Worm (Caenorhabditis elegans) whole organism, L4 larva: Measurements from ENCODE around the gene F32D8.4.

ENCODE experiments used
- F26F4.8 ChIP-seq: fragments of 200-800 bp; sonication (Bioruptor generic); conservative IDR thresholded peaks from 2 replicates; pipeline ENCODE4 v1.3.6; 2022; ENCODE audit warnings: missing genetic modification characterization, missing compliant biosample characterization
- F44E2.7 ChIP-seq: fragments of 200-800 bp; sonication (Bioruptor generic); IDR thresholded peaks from 2 replicates; pipeline ENCODE4 v2.1.2; 2022; ENCODE audit warnings: missing genetic modification characterization, missing compliant biosample characterization
- F49E8.2 ChIP-seq: sonication (generic microtip); optimal IDR thresholded peaks from 2 replicates; lab custom pipeline; 2016; ENCODE audit warnings: missing compliant biosample characterization, mild to moderate bottlenecking, missing genetic modification characterization, borderline replicate concordance
- R02D3.7 ChIP-seq: fragments of 150-350 bp; sonication (generic microtip); optimal IDR thresholded peaks from 3 replicates; lab custom pipeline; 2014; ENCODE audit warnings: missing biosample characterization, missing genetic modification characterization
- T20F7.1 ChIP-seq: fragments of 200-800 bp; sonication (Bioruptor generic); optimal IDR thresholded peaks from 2 replicates; lab custom pipeline; 2018; ENCODE audit warnings: mild to moderate bottlenecking, missing genetic modification characterization, missing compliant biosample characterization
- T26A8.4 ChIP-seq: fragments of 200-800 bp; sonication (Bioruptor generic); IDR thresholded peaks from 2 replicates; pipeline ENCODE4 v1.3.6; 2022; ENCODE audit warnings: missing genetic modification characterization, missing compliant biosample characterization
- Y105C5A.15 ChIP-seq: fragments of 200-800 bp; sonication (Bioruptor generic); IDR thresholded peaks from 2 replicates; pipeline ENCODE4 v1.3.6; 2022; ENCODE audit warnings: missing genetic modification characterization, missing compliant biosample characterization
- Y48G9A.11 ChIP-seq: fragments of 200-800 bp; sonication (Bioruptor generic); IDR thresholded peaks from 2 replicates; pipeline ENCODE4 v1.3.6; 2022; ENCODE audit warnings: missing genetic modification reagents, missing genetic modification characterization, missing compliant biosample characterization
- Y5F2A.4 ChIP-seq: fragments of 200-800 bp; sonication (Bioruptor generic); optimal IDR thresholded peaks from 2 replicates; lab custom pipeline; 2018; ENCODE audit warnings: mild to moderate bottlenecking, missing genetic modification characterization, missing compliant biosample characterization
- aha-1 ChIP-seq: fragments of 150-350 bp; peaks from one replicate; lab custom pipeline; 2014; ENCODE audit warnings: missing biosample characterization, missing genetic modification characterization
- ama-1 ChIP-seq: fragments of 150-350 bp; optimal IDR thresholded peaks from 2 replicates; lab custom pipeline; 2014; ENCODE audit warnings: inconsistent platforms, mixed read lengths
- ceh-32 ChIP-seq: sonication (generic microtip); optimal IDR thresholded peaks from 2 replicates; lab custom pipeline; 2016; ENCODE audit warnings: mild to moderate bottlenecking, missing genetic modification characterization, missing compliant biosample characterization; ENCODE audit not compliant: poor library complexity
- daf-16 ChIP-seq, 3 experiments: sonication (generic microtip); optimal IDR thresholded peaks; 2 replicates each; lab custom pipeline; 2016 to 2017; ENCODE audit warnings: missing genetic modification characterization in 3 of 3, missing genetic modification reagents in 3 of 3, mild to moderate bottlenecking in 2 of 3, missing compliant biosample characterization in 2 of 3, missing biosample characterization in 1 of 3, moderate library complexity in 1 of 3
- daf-8 ChIP-seq: fragments of 200-800 bp; sonication (Bioruptor generic); IDR thresholded peaks from 2 replicates; pipeline ENCODE4 v1.3.6; 2022; ENCODE audit warnings: missing genetic modification characterization, missing compliant biosample characterization
- dmd-6 ChIP-seq: fragments of 200-800 bp; sonication (Bioruptor generic); IDR thresholded peaks from 2 replicates; pipeline ENCODE4 v1.3.6; 2022; ENCODE audit warnings: missing genetic modification reagents, missing genetic modification characterization, missing compliant biosample characterization
- dpl-1 ChIP-seq: fragments of 150-350 bp; optimal IDR thresholded peaks from 2 replicates; lab custom pipeline; 2014; ENCODE audit warnings: missing biosample characterization, missing genetic modification reagents, missing genetic modification characterization
- duxl-1 ChIP-seq: sonication (generic microtip); optimal IDR thresholded peaks from 2 replicates; lab custom pipeline; 2016; ENCODE audit warnings: mild to moderate bottlenecking, missing genetic modification characterization, moderate library complexity, missing compliant biosample characterization; ENCODE audit not compliant: poor library complexity
- fos-1 ChIP-seq: fragments of 150-350 bp; optimal IDR thresholded peaks from 2 replicates; lab custom pipeline; 2014; ENCODE audit warnings: missing biosample characterization, missing genetic modification characterization
- gei-8 ChIP-seq: fragments of 200-800 bp; sonication (Bioruptor generic); optimal IDR thresholded peaks from 2 replicates; lab custom pipeline; 2018; ENCODE audit warnings: mild to moderate bottlenecking, missing genetic modification characterization, missing compliant biosample characterization
- hlh-11 ChIP-seq: fragments of 200-800 bp; sonication (Bioruptor generic); optimal IDR thresholded peaks from 2 replicates; lab custom pipeline; 2018; ENCODE audit warnings: mild to moderate bottlenecking, missing genetic modification characterization, missing compliant biosample characterization
- hlh-30 ChIP-seq: sonication (generic microtip); optimal IDR thresholded peaks from 2 replicates; lab custom pipeline; 2017; ENCODE audit warnings: antibody characterized with exemption, mild to moderate bottlenecking, missing genetic modification characterization, missing compliant biosample characterization; ENCODE audit not compliant: insufficient read depth
- hmg-1.1 ChIP-seq: fragments of 200-800 bp; sonication (Bioruptor generic); IDR thresholded peaks from 2 replicates; pipeline ENCODE4 v1.3.6; 2022; ENCODE audit warnings: missing genetic modification reagents, missing genetic modification characterization, missing compliant biosample characterization
- jun-1 ChIP-seq: fragments of 150-350 bp; optimal IDR thresholded peaks from 2 replicates; lab custom pipeline; 2014; ENCODE audit warnings: missing biosample characterization, missing genetic modification reagents, missing genetic modification characterization
- lin-15B ChIP-seq: fragments of 150-350 bp; sonication (generic microtip); optimal IDR thresholded peaks from 3 replicates; lab custom pipeline; 2014; ENCODE audit warnings: missing biosample characterization, missing genetic modification characterization
- lin-38 ChIP-seq: fragments of 200-800 bp; sonication (Bioruptor generic); IDR thresholded peaks from 2 replicates; pipeline ENCODE4 v1.3.6; 2022; ENCODE audit warnings: missing genetic modification reagents, missing genetic modification characterization, missing compliant biosample characterization
- lsy-2 ChIP-seq, 2 experiments: fragments of 150-350 bp in 1 of 2; sonication (generic microtip) in 1 of 2; optimal IDR thresholded peaks; 2 replicates each; lab custom pipeline; 2014 to 2017; ENCODE audit warnings: missing biosample characterization in 2 of 2, missing genetic modification characterization in 2 of 2
- nhr-111 ChIP-seq: fragments of 200-800 bp; sonication (Bioruptor generic); optimal IDR thresholded peaks from 2 replicates; lab custom pipeline; 2018; ENCODE audit warnings: mild to moderate bottlenecking, missing genetic modification characterization, missing compliant biosample characterization
- nhr-237 ChIP-seq: sonication (generic microtip); optimal IDR thresholded peaks from 2 replicates; lab custom pipeline; 2017; ENCODE audit warnings: missing biosample characterization, missing genetic modification characterization
- nhr-25 ChIP-seq: sonication (generic microtip); optimal IDR thresholded peaks from 2 replicates; lab custom pipeline; 2017; ENCODE audit warnings: missing genetic modification characterization, mild to moderate bottlenecking, missing compliant biosample characterization, antibody characterized with exemption, moderate library complexity, borderline replicate concordance; ENCODE audit not compliant: insufficient read depth
- nhr-42 ChIP-seq: fragments of 200-800 bp; sonication (Bioruptor generic); IDR thresholded peaks from 2 replicates; pipeline ENCODE4 v1.3.6; 2022; ENCODE audit warnings: missing genetic modification characterization, missing compliant biosample characterization
- nhr-48 ChIP-seq: sonication (generic microtip); optimal IDR thresholded peaks from 2 replicates; lab custom pipeline; 2016; ENCODE audit warnings: mild to moderate bottlenecking, missing genetic modification characterization, missing compliant biosample characterization
- php-3 ChIP-seq: fragments of 200-800 bp; sonication (Bioruptor generic); IDR thresholded peaks from 2 replicates; pipeline ENCODE4 v1.3.6; 2022; ENCODE audit warnings: missing genetic modification reagents, missing genetic modification characterization, missing compliant biosample characterization
- pqm-1 ChIP-seq: sonication (generic microtip); optimal IDR thresholded peaks from 2 replicates; lab custom pipeline; 2017; ENCODE audit warnings: missing biosample characterization, missing genetic modification characterization
- set-16 ChIP-seq: fragments of 200-800 bp; sonication (Bioruptor generic); IDR thresholded peaks from 2 replicates; pipeline ENCODE4 v1.3.6; 2022; ENCODE audit warnings: missing genetic modification reagents, missing genetic modification characterization, missing compliant biosample characterization
- skn-1 ChIP-seq: fragments of 150-350 bp; optimal IDR thresholded peaks from 2 replicates; lab custom pipeline; 2014; ENCODE audit warnings: missing biosample characterization, missing genetic modification characterization
- tra-1 ChIP-seq: fragments of 200-800 bp; sonication (Bioruptor generic); IDR thresholded peaks from 2 replicates; pipeline ENCODE4 v1.3.6; 2022; ENCODE audit warnings: missing genetic modification reagents, missing genetic modification characterization, missing compliant biosample characterization
- unc-39 ChIP-seq: sonication (generic microtip); optimal IDR thresholded peaks from 2 replicates; lab custom pipeline; 2017; ENCODE audit warnings: missing biosample characterization, missing genetic modification characterization
- vab-7 ChIP-seq: fragments of 200-800 bp; sonication (Bioruptor generic); IDR thresholded peaks from 2 replicates; pipeline ENCODE4 v1.3.6; 2022; ENCODE audit warnings: missing genetic modification reagents, missing genetic modification characterization, missing compliant biosample characterization
- zag-1 ChIP-seq: fragments of 150-350 bp; optimal IDR thresholded peaks from 2 replicates; lab custom pipeline; 2014; ENCODE audit warnings: missing biosample characterization, missing genetic modification characterization
- zfp-2 ChIP-seq: sonication (generic microtip); optimal IDR thresholded peaks from 2 replicates; lab custom pipeline; 2016; ENCODE audit warnings: mild to moderate bottlenecking, missing genetic modification characterization, missing compliant biosample characterization
- zip-2 ChIP-seq: fragments of 150-350 bp; optimal IDR thresholded peaks from 2 replicates; lab custom pipeline; 2014; ENCODE audit warnings: missing biosample characterization, missing genetic modification characterization

Gene F32D8.4

ce11 chrV:10897172-10897571, 3.8 kb upstream of the F32D8.4 start (continued):
- TF ChIP-seq nhr-25 (tag; lab: Kevin White, UChicago) (peak; percentile 98), zag-1 (tag; lab: Kevin White, UChicago) (peak; percentile 84), vab-7 (GFP tag; lab: Robert Waterston, UW) (peak; percentile 88), nhr-111 (no peak), lsy-2 (tag; optimal IDR thresholded peaks at IDR 0.05; lab: Kevin White, UChicago) (peak; percentile 93 to 98), nhr-237 (tag; lab: Kevin White, UChicago) (peak; percentile 80), php-3 (peak; percentile 95), gei-8 (GFP tag; lab: Kevin White, UChicago) (peak; percentile 49), dmd-6 (GFP tag; lab: Robert Waterston, UW) (peak; percentile 99), fos-1 (peak; percentile 11), F26F4.8 (GFP tag; lab: Robert Waterston, UW) (no peak), duxl-1 (tag; lab: Kevin White, UChicago) (peak; percentile 96)

- TF ChIP-seq ceh-32 (tag; lab: Kevin White, UChicago) = no peak
- no peak for TF ChIP-seq nhr-48 (tag; lab: Kevin White, UChicago)
- no peak for TF ChIP-seq set-16 (GFP tag; lab: Robert Waterston, UW)
- TF ChIP-seq Y48G9A.11 (GFP tag; lab: Robert Waterston, UW) = no peak
- TF ChIP-seq lin-15B (tag; lab: Kevin White, UChicago) = no peak
- TF ChIP-seq jun-1 (tag; lab: Kevin White, UChicago) = no peak
- TF ChIP-seq hlh-30 (tag; lab: Kevin White, UChicago) = no peak
- TF ChIP-seq unc-39 = no peak
- TF ChIP-seq F44E2.7 = no peak
- no peak for TF ChIP-seq zfp-2 (tag; lab: Kevin White, UChicago)
- no peak for TF ChIP-seq zip-2 (tag; lab: Kevin White, UChicago)
- no peak for TF ChIP-seq R02D3.7 (tag; lab: Kevin White, UChicago)
Measured at ce11 chrV:10897106-10897171, 3.6 kb upstream of the F32D8.4 start, which contains the start of gene sec-61.G. TSS of gene sec-61.G (minus strand) at chrV:10897143.

- TF ChIP-seq T20F7.1 (GFP tag; lab: Kevin White, UChicago) = no peak
- TF ChIP-seq Y105C5A.15 (GFP tag; lab: Robert Waterston, UW) = no peak
- TF ChIP-seq skn-1 = no peak
- no peak for TF ChIP-seq tra-1 (GFP tag; lab: Robert Waterston, UW)
- TF ChIP-seq pqm-1 = no peak
- no peak for TF ChIP-seq nhr-237 (tag; lab: Kevin White, UChicago)
- TF ChIP-seq dpl-1 (GFP tag; lab: Kevin White, UChicago) = no peak
- TF ChIP-seq php-3 = no peak
- TF ChIP-seq hlh-11 = no peak
- TF ChIP-seq nhr-25 (tag; lab: Kevin White, UChicago) = no peak
- no peak for TF ChIP-seq daf-8
- no peak for TF ChIP-seq F49E8.2
- no peak for TF ChIP-seq Y5F2A.4 (GFP tag; lab: Kevin White, UChicago)
Measured at ce11 chrV:10896706-10897105, 3.3 kb upstream of the F32D8.4 start.

ce11 chrV:10896295-10896694, 2.9 kb upstream of the F32D8.4 start, which contains the start of gene F32D8.13:
TSS of gene F32D8.13 (minus strand) at chrV:10896543.
- TF ChIP-seq hmg-1.1 (GFP tag; lab: Robert Waterston, UW) (no peak), lsy-2 (tag; optimal IDR thresholded peaks at IDR 0.05; lab: Kevin White, UChicago) (peak in 1 of 2 experiments; percentile 31), zfp-2 (tag; lab: Kevin White, UChicago) (no peak), T26A8.4 (GFP tag; lab: Robert Waterston, UW) (peak; percentile 45), lin-15B (tag; lab: Kevin White, UChicago) (no peak), lin-38 (GFP tag; lab: Robert Waterston, UW) (peak; percentile 28; the same call in 1 of the 2 replicates), vab-7 (GFP tag; lab: Robert Waterston, UW) (no peak), aha-1 (tag; lab: Kevin White, UChicago) (peak; percentile 58), nhr-42 (GFP tag; lab: Robert Waterston, UW) (0 out of 2 replicates have a peak, but pooled peaks have one; percentile 6), daf-16 (GFP tag; optimal IDR thresholded peaks at IDR 0.05; lab: Kevin White, UChicago) (no peak), daf-16 (tag; optimal IDR thresholded peaks at IDR 0.05; lab: Kevin White, UChicago) (peak; percentile 13), ama-1 (lab: Kevin White, UChicago) (peak; percentile 52)
